Fruit fly (Drosophila melanogaster) whole organism: ENCODE results near the gene RpS25.

Source experiments
- CG8478 ChIP-seq: fragments of >200 bp; optimal IDR thresholded peaks from 2 replicates; lab custom pipeline; 2018; ENCODE audit warnings: inconsistent platforms
- Dll ChIP-seq: fragments of >200 bp; optimal IDR thresholded peaks from 2 replicates; lab custom pipeline; 2017
- EcR ChIP-seq, 2 experiments: fragments of >200 bp; optimal IDR thresholded peaks; 2 replicates each; lab custom pipeline; 2017; ENCODE audit warnings: missing biosample characterization in 2 of 2, missing genetic modification characterization in 2 of 2, missing genetic modification reagents in 2 of 2
- pan ChIP-seq: fragments of >200 bp; optimal IDR thresholded peaks from 2 replicates; lab custom pipeline; 2017
- psq ChIP-seq: fragments of >200 bp; optimal IDR thresholded peaks from 2 replicates; lab custom pipeline; 2017

DNA sequence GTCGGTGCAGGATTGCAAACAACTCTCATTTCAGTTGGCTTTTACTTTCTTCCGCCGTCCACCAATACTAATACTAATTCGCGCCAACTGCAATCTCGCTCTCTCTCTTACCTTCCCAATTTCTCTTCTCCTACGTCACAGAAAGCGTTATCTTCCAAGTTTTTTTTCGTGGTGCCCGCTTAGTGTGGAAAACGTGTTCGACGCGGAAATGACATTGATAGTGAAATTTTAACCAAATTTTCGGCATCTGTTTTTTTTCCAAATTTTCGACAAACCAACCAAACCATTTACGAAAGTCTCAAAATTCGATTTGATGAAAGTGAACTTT, 18.7 kb downstream of the RpS25 start, which contains the start of gene cu:
- TF ChIP-seq CG8478 = no peak
- no peak for TF ChIP-seq pan (lab: Kevin White, UChicago)
- no peak for TF ChIP-seq Dll (lab: Kevin White, UChicago)
- TF ChIP-seq EcR (GFP tag; optimal IDR thresholded peaks at IDR 0.05; lab: Kevin White, UChicago) = no peak
- no peak for TF ChIP-seq psq (lab: Kevin White, UChicago)
